Fruit fly (Drosophila melanogaster) whole organism, prepupa: ENCODE results near the gene CG7080.

Source experiments
- Blimp-1 ChIP-seq: fragments of 200-800 bp; sonication (Bioruptor generic); optimal IDR thresholded peaks from 3 replicates; lab custom pipeline; 2017; ENCODE audit warnings: missing biosample characterization, missing genetic modification characterization, mild to moderate bottlenecking, moderate library complexity, missing genetic modification reagents
- CG10631 ChIP-seq: fragments of 200-800 bp; sonication (Bioruptor generic); optimal IDR thresholded peaks from 2 replicates; lab custom pipeline; 2016; ENCODE audit warnings: missing biosample characterization, missing genetic modification characterization
- CG10669 ChIP-seq: fragments of 200-800 bp; sonication (Bioruptor generic); optimal IDR thresholded peaks from 3 replicates; lab custom pipeline; 2018; ENCODE audit warnings: missing biosample characterization, mild to moderate bottlenecking, missing genetic modification characterization, moderate library complexity
- CG11762 ChIP-seq: fragments of 200-800 bp; sonication (Bioruptor generic); optimal IDR thresholded peaks from 3 replicates; lab custom pipeline; 2016; ENCODE audit warnings: missing biosample characterization, missing genetic modification characterization; ENCODE audit not compliant: insufficient read depth
- CG11902 ChIP-seq: fragments of 200-800 bp; sonication (Bioruptor generic); optimal IDR thresholded peaks from 3 replicates; lab custom pipeline; 2016; ENCODE audit warnings: missing biosample characterization, missing genetic modification characterization
- CG1621 ChIP-seq: fragments of 200-800 bp; sonication (Bioruptor generic); optimal IDR thresholded peaks from 3 replicates; lab custom pipeline; 2018; ENCODE audit warnings: missing biosample characterization, mild to moderate bottlenecking, missing genetic modification characterization
- CG3032 ChIP-seq: fragments of 200-800 bp; optimal IDR thresholded peaks from 2 replicates; lab custom pipeline; 2019; ENCODE audit warnings: missing biosample characterization, mild to moderate bottlenecking, missing genetic modification characterization, moderate library complexity
- CG31627 ChIP-seq: fragments of 200-800 bp; sonication (Bioruptor generic); optimal IDR thresholded peaks from 3 replicates; lab custom pipeline; 2016; ENCODE audit warnings: missing biosample characterization, missing genetic modification characterization
- CG34406 ChIP-seq: fragments of 200-800 bp; sonication (Bioruptor generic); optimal IDR thresholded peaks from 3 replicates; lab custom pipeline; 2016; ENCODE audit warnings: missing biosample characterization, missing genetic modification characterization
- CG3919 ChIP-seq: fragments of 200-800 bp; sonication (Bioruptor generic); optimal IDR thresholded peaks from 3 replicates; lab custom pipeline; 2016; ENCODE audit warnings: missing biosample characterization, missing genetic modification characterization
- CG4318 ChIP-seq: fragments of 200-800 bp; sonication (Bioruptor generic); optimal IDR thresholded peaks from 3 replicates; lab custom pipeline; 2017; ENCODE audit warnings: missing biosample characterization, mild to moderate bottlenecking, missing genetic modification characterization
- CG6163 ChIP-seq: fragments of 200-800 bp; sonication (Bioruptor generic); IDR thresholded peaks from 3 replicates; pipeline ENCODE4 v1.3.6; 2022; ENCODE audit warnings: missing biosample characterization, missing genetic modification characterization
- CG6276 ChIP-seq: fragments of 200-800 bp; sonication (Bioruptor generic); optimal IDR thresholded peaks from 2 replicates; lab custom pipeline; 2017; ENCODE audit warnings: missing biosample characterization, mild to moderate bottlenecking, missing genetic modification characterization
- CG6792 ChIP-seq: fragments of 200-800 bp; sonication (Bioruptor generic); optimal IDR thresholded peaks from 3 replicates; lab custom pipeline; 2016; ENCODE audit warnings: missing biosample characterization, missing genetic modification characterization
- CG6808 ChIP-seq: fragments of 200-800 bp; sonication (Bioruptor generic); optimal IDR thresholded peaks from 3 replicates; lab custom pipeline; 2017; ENCODE audit warnings: missing biosample characterization, missing genetic modification characterization, mild to moderate bottlenecking, moderate library complexity, missing genetic modification reagents
- CG7368 ChIP-seq: fragments of 200-800 bp; sonication (Bioruptor generic); optimal IDR thresholded peaks from 3 replicates; lab custom pipeline; 2016; ENCODE audit warnings: missing biosample characterization, missing genetic modification characterization
- CG8119 ChIP-seq: fragments of 200-800 bp; sonication (Bioruptor generic); IDR thresholded peaks from 3 replicates; pipeline ENCODE4 v1.3.6; 2022; ENCODE audit warnings: missing biosample characterization, missing genetic modification characterization
- CG8319 ChIP-seq: fragments of 200-800 bp; sonication (Bioruptor generic); optimal IDR thresholded peaks from 3 replicates; lab custom pipeline; 2016; ENCODE audit warnings: missing biosample characterization, missing genetic modification characterization
- CG8632 ChIP-seq: fragments of 200-800 bp; sonication (Bioruptor generic); optimal IDR thresholded peaks from 3 replicates; lab custom pipeline; 2016; ENCODE audit warnings: missing biosample characterization, missing genetic modification characterization
- CG9139 ChIP-seq: fragments of 200-800 bp; sonication (Bioruptor generic); optimal IDR thresholded peaks from 3 replicates; lab custom pipeline; 2017; ENCODE audit warnings: missing biosample characterization, mild to moderate bottlenecking, missing genetic modification characterization
- Eip75B ChIP-seq: fragments of 200-800 bp; sonication (Bioruptor generic); optimal IDR thresholded peaks from 3 replicates; lab custom pipeline; 2016; ENCODE audit warnings: missing biosample characterization, missing genetic modification characterization
- Eip78C ChIP-seq: fragments of 200-800 bp; sonication (Bioruptor generic); peaks from one replicate; lab custom pipeline; 2016; ENCODE audit warnings: missing biosample characterization, missing genetic modification characterization
- Eip93F ChIP-seq: fragments of 200-800 bp; sonication (Bioruptor generic); optimal IDR thresholded peaks from 2 replicates; lab custom pipeline; 2016; ENCODE audit warnings: missing biosample characterization, mild to moderate bottlenecking, missing genetic modification characterization
- Ets21C ChIP-seq: fragments of 200-800 bp; sonication (Bioruptor generic); optimal IDR thresholded peaks from 3 replicates; lab custom pipeline; 2016; ENCODE audit warnings: missing biosample characterization, missing genetic modification characterization
- Gug ChIP-seq: fragments of 200-800 bp; sonication (Bioruptor generic); IDR thresholded peaks from 2 replicates; pipeline ENCODE4 v1.3.6; 2022; ENCODE audit warnings: missing biosample characterization, missing genetic modification characterization
- Hr38 ChIP-seq: sonication (Bioruptor generic); optimal IDR thresholded peaks from 2 replicates; lab custom pipeline; 2016; ENCODE audit warnings: missing biosample characterization, missing genetic modification characterization
- Hr39 ChIP-seq: fragments of 200-800 bp; sonication (Bioruptor generic); optimal IDR thresholded peaks from 2 replicates; lab custom pipeline; 2016; ENCODE audit warnings: missing biosample characterization, missing genetic modification characterization
- Hr4 ChIP-seq: fragments of 200-800 bp; sonication (Bioruptor generic); optimal IDR thresholded peaks from 3 replicates; lab custom pipeline; 2016; ENCODE audit warnings: missing biosample characterization, missing genetic modification characterization
- Lpt ChIP-seq: fragments of 200-800 bp; sonication (Bioruptor generic); optimal IDR thresholded peaks from 3 replicates; lab custom pipeline; 2016; ENCODE audit warnings: missing biosample characterization, missing genetic modification characterization
- Met ChIP-seq: fragments of 200-800 bp; sonication (Bioruptor generic); optimal IDR thresholded peaks from 3 replicates; lab custom pipeline; 2016; ENCODE audit warnings: missing biosample characterization, missing genetic modification characterization
- OdsH ChIP-seq: fragments of 200-800 bp; sonication (Bioruptor generic); optimal IDR thresholded peaks from 3 replicates; lab custom pipeline; 2016; ENCODE audit warnings: missing biosample characterization, missing genetic modification characterization
- Smox ChIP-seq: fragments of 200-800 bp; sonication (Bioruptor generic); optimal IDR thresholded peaks from 3 replicates; lab custom pipeline; 2016; ENCODE audit warnings: missing biosample characterization, missing genetic modification characterization
- Sox102F ChIP-seq: fragments of 200-800 bp; sonication (Bioruptor generic); optimal IDR thresholded peaks from 2 replicates; lab custom pipeline; 2016; ENCODE audit warnings: missing biosample characterization, mild to moderate bottlenecking, missing genetic modification characterization
- Sox14 ChIP-seq: fragments of 200-800 bp; sonication (Bioruptor generic); optimal IDR thresholded peaks from 3 replicates; lab custom pipeline; 2016; ENCODE audit warnings: missing biosample characterization, missing genetic modification characterization
- Sox15 ChIP-seq: fragments of 200-800 bp; sonication (Bioruptor generic); optimal IDR thresholded peaks from 3 replicates; lab custom pipeline; 2016; ENCODE audit warnings: missing biosample characterization, missing genetic modification characterization
- achi ChIP-seq: fragments of 200-800 bp; sonication (Bioruptor generic); optimal IDR thresholded peaks from 3 replicates; lab custom pipeline; 2016; ENCODE audit warnings: missing biosample characterization, missing genetic modification characterization
- acj6 ChIP-seq: fragments of 200-800 bp; sonication (Bioruptor generic); optimal IDR thresholded peaks from 3 replicates; lab custom pipeline; 2016; ENCODE audit warnings: missing biosample characterization, missing genetic modification characterization
- cyc ChIP-seq: fragments of 200-800 bp; sonication (Bioruptor generic); optimal IDR thresholded peaks from 3 replicates; lab custom pipeline; 2016; ENCODE audit warnings: missing biosample characterization, missing genetic modification characterization
- dac ChIP-seq: fragments of 200-800 bp; sonication (Bioruptor generic); optimal IDR thresholded peaks from 2 replicates; lab custom pipeline; 2017; ENCODE audit warnings: missing biosample characterization, mild to moderate bottlenecking, missing genetic modification characterization
- dsx ChIP-seq: fragments of 200-800 bp; optimal IDR thresholded peaks from 3 replicates; lab custom pipeline; 2019; ENCODE audit warnings: missing biosample characterization, mild to moderate bottlenecking, missing genetic modification characterization, moderate library complexity; ENCODE audit not compliant: poor library complexity, severe bottlenecking
- eg ChIP-seq: fragments of 200-800 bp; sonication (Bioruptor generic); IDR thresholded peaks from 3 replicates; pipeline ENCODE4 v1.3.6; 2022; ENCODE audit warnings: missing biosample characterization, missing genetic modification characterization
- esn ChIP-seq: fragments of 200-800 bp; sonication (Bioruptor generic); optimal IDR thresholded peaks from 2 replicates; lab custom pipeline; 2016; ENCODE audit warnings: missing biosample characterization, mild to moderate bottlenecking, missing genetic modification characterization, moderate library complexity
- fd59A ChIP-seq: fragments of 200-800 bp; sonication (Bioruptor generic); optimal IDR thresholded peaks from 2 replicates; lab custom pipeline; 2017; ENCODE audit warnings: missing biosample characterization, mild to moderate bottlenecking, missing genetic modification characterization, missing genetic modification reagents
- fd85E ChIP-seq: fragments of 200-800 bp; sonication (Bioruptor generic); optimal IDR thresholded peaks from 3 replicates; lab custom pipeline; 2016; ENCODE audit warnings: missing biosample characterization, missing genetic modification characterization
- fkh ChIP-seq: fragments of 200-800 bp; sonication (Bioruptor generic); optimal IDR thresholded peaks from 3 replicates; lab custom pipeline; 2017; ENCODE audit warnings: missing biosample characterization, mild to moderate bottlenecking, missing genetic modification characterization, moderate library complexity
- lz ChIP-seq: fragments of 200-800 bp; sonication (Bioruptor generic); optimal IDR thresholded peaks from 3 replicates; lab custom pipeline; 2016; ENCODE audit warnings: missing biosample characterization, missing genetic modification characterization
- net ChIP-seq: fragments of 200-800 bp; sonication (Bioruptor generic); optimal IDR thresholded peaks from 3 replicates; lab custom pipeline; 2016; ENCODE audit warnings: missing biosample characterization, missing genetic modification characterization
- pdm3 ChIP-seq: fragments of 200-800 bp; sonication (Bioruptor generic); optimal IDR thresholded peaks from 3 replicates; lab custom pipeline; 2016; ENCODE audit warnings: missing biosample characterization, missing genetic modification characterization
- salr ChIP-seq, 2 experiments: fragments of 200-800 bp; sonication (Bioruptor generic); optimal IDR thresholded peaks; 3 replicates each; lab custom pipeline; 2016 to 2018; ENCODE audit warnings: missing biosample characterization in 2 of 2, missing genetic modification characterization in 2 of 2, mild to moderate bottlenecking in 1 of 2
- spab ChIP-seq: fragments of 200-800 bp; sonication (Bioruptor generic); optimal IDR thresholded peaks from 2 replicates; lab custom pipeline; 2017; ENCODE audit warnings: missing biosample characterization, mild to moderate bottlenecking, missing genetic modification characterization, missing genetic modification reagents
- ss ChIP-seq, 2 experiments: fragments of 200-800 bp; sonication (Bioruptor generic); optimal IDR thresholded peaks; 2 replicates in 1 of 2; 3 replicates in 1 of 2; lab custom pipeline; 2017 to 2018; ENCODE audit warnings: mild to moderate bottlenecking in 2 of 2, missing biosample characterization in 2 of 2, missing genetic modification characterization in 2 of 2, moderate library complexity in 1 of 2
- svp ChIP-seq: fragments of 200-800 bp; sonication (Bioruptor generic); peaks from one replicate; lab custom pipeline; 2016; ENCODE audit warnings: missing biosample characterization, missing genetic modification characterization

Gene CG7080

dm6 chr3R:22339510-22339909, 10.4 kb downstream of the CG7080 start:
- TF ChIP-seq ss (GFP tag; optimal IDR thresholded peaks at IDR 0.05; lab: Kevin White, UChicago) (peak in 1 of 2 experiments; percentile 70), CG7368 (GFP tag; lab: Kevin White, UChicago) (peak; percentile 58), Hr4 (GFP tag; lab: Kevin White, UChicago) (peak; percentile 48), CG11902 (GFP tag; lab: Kevin White, UChicago) (peak; percentile 40), dsx (GFP tag; lab: Kevin White, UChicago) (peak; percentile 68), fd85E (GFP tag; lab: Kevin White, UChicago) (peak; percentile 5), OdsH (GFP tag; lab: Kevin White, UChicago) (peak; percentile 64), CG31627 (GFP tag; lab: Kevin White, UChicago) (peak; percentile 63), Ets21C (GFP tag; lab: Kevin White, UChicago) (peak; percentile 39), CG6792 (peak; percentile 63), Eip93F (GFP tag; lab: Kevin White, UChicago) (no peak), Blimp-1 (GFP tag; lab: Kevin White, UChicago) (no peak), svp (peak; percentile 81), Smox (GFP tag; lab: Kevin White, UChicago) (peak; percentile 59), Hr39 (GFP tag; lab: Kevin White, UChicago) (peak; percentile 62), CG1621 (tag; lab: Kevin White, UChicago) (peak; percentile 58), CG8119 (GFP tag; lab: Robert Waterston, UW) (peak; percentile 51; the same call in 1 of the 3 replicates), CG6276 (GFP tag; lab: Kevin White, UChicago) (peak; percentile 27), Eip75B (GFP tag; lab: Kevin White, UChicago) (peak; percentile 68), CG10669 (peak; percentile 72), CG6163 (peak; percentile 79), CG4318 (GFP tag; lab: Kevin White, UChicago) (no peak), cyc (peak; percentile 68), CG11762 (GFP tag; lab: Kevin White, UChicago) (peak; percentile 34), salr (GFP tag; optimal IDR thresholded peaks at IDR 0.05; lab: Kevin White, UChicago) (peak; percentile 29 to 65), Sox102F (GFP tag; lab: Kevin White, UChicago) (peak; percentile 57), Sox15 (peak; percentile 54), CG8632 (GFP tag; lab: Kevin White, UChicago) (peak; percentile 48), Hr38 (GFP tag; lab: Kevin White, UChicago) (no peak), CG9139 (peak; percentile 61), CG8319 (peak; percentile 52), net (GFP tag; lab: Kevin White, UChicago) (peak; percentile 65), pdm3 (GFP tag; lab: Kevin White, UChicago) (peak; percentile 64), achi (peak; percentile 62), esn (GFP tag; lab: Kevin White, UChicago) (peak; percentile 59), fkh (GFP tag; lab: Kevin White, UChicago) (no peak), CG3919 (peak; percentile 74), Sox14 (GFP tag; lab: Kevin White, UChicago) (peak; percentile 59), Lpt (GFP tag; lab: Kevin White, UChicago) (peak; percentile 26), Eip78C (GFP tag; lab: Kevin White, UChicago) (peak; percentile 90), Met (GFP tag; lab: Kevin White, UChicago) (peak; percentile 66), acj6 (peak; percentile 66), CG10631 (GFP tag; lab: Kevin White, UChicago) (peak; percentile 66), Gug (GFP tag; lab: Robert Waterston, UW) (0 out of 2 replicates have a peak, but pooled peaks have one; percentile 12), lz (peak; percentile 61), eg (peak; percentile 56; the same call in 2 of the 3 replicates), fd59A (peak; percentile 71), CG6808 (GFP tag; lab: Kevin White, UChicago) (peak; percentile 63), CG3032 (tag; lab: Kevin White, UChicago) (no peak), dac (GFP tag; lab: Kevin White, UChicago) (no peak), CG34406 (peak; percentile 56), spab (GFP tag; lab: Kevin White, UChicago) (peak; percentile 73)
